Fruit fly (Drosophila melanogaster): Measurements from ENCODE around the gene CycJ.
A peak's percentile ranks its signal among the peaks of the same experiment; 100 is the strongest.

CycJ gene

dm6 chr3L:3450410-3450809 is 15.8 kb upstream of the CycJ start (continued):
- TF ChIP-seq p53 (GFP tag; optimal IDR thresholded peaks at IDR 0.05) (no peak), stwl (tag; optimal IDR thresholded peaks at IDR 0.05) (no peak), insv (GFP tag; optimal IDR thresholded peaks at IDR 0.05) (no peak), bcd (GFP tag; optimal IDR thresholded peaks at IDR 0.05) (no peak), CG6854 (GFP tag; optimal IDR thresholded peaks at IDR 0.05) (no peak), Ravus (GFP tag; IDR thresholded peaks at IDR 0.05) (no peak), Doc2 (GFP tag; IDR thresholded peaks at IDR 0.05) (no peak), her (GFP tag; optimal IDR thresholded peaks at IDR 0.05) (no peak), sens-2 (GFP tag; IDR thresholded peaks at IDR 0.05) (no peak), CG7556 (GFP tag; optimal IDR thresholded peaks at IDR 0.05) (peak; percentile 54), Opbp (GFP tag; IDR thresholded peaks at IDR 0.05; ENCODE audit: partially characterized antibody) (no peak), chinmo (GFP tag; IDR thresholded peaks at IDR 0.05; ENCODE audit: partially characterized antibody) (no peak), CG13287 (GFP tag; IDR thresholded peaks at IDR 0.05; ENCODE audit: partially characterized antibody) (no peak), CG15514 (GFP tag; optimal IDR thresholded peaks at IDR 0.05) (no peak), Lpt (GFP tag; optimal IDR thresholded peaks at IDR 0.05) (no peak), ems (GFP tag; optimal IDR thresholded peaks at IDR 0.05) (peak; percentile 19), Hr78 (GFP tag; optimal IDR thresholded peaks at IDR 0.05) (no peak), CG12104 (GFP tag; optimal IDR thresholded peaks at IDR 0.05) (no peak), cg (GFP tag; optimal IDR thresholded peaks at IDR 0.05) (peak; percentile 1), hb (GFP tag; IDR thresholded peaks at IDR 0.05; ENCODE audit: partially characterized antibody) (no peak), CG8359 (GFP tag; optimal IDR thresholded peaks at IDR 0.05; ENCODE audit: borderline replicate concordance) (no peak), sr (GFP tag; IDR thresholded peaks at IDR 0.05) (no peak), disco-r (GFP tag; optimal IDR thresholded peaks at IDR 0.05) (no peak), CG6689 (GFP tag; IDR thresholded peaks at IDR 0.05) (no peak), gce (GFP tag; IDR thresholded peaks at IDR 0.05) (no peak), CG14667 (GFP tag; IDR thresholded peaks at IDR 0.05) (no peak), dan (GFP tag; IDR thresholded peaks at IDR 0.05) (no peak), pros (GFP tag; optimal IDR thresholded peaks at IDR 0.05) (no peak), Optix (GFP tag; IDR thresholded peaks at IDR 0.05) (no peak), dpn (GFP tag; optimal IDR thresholded peaks at IDR 0.05) (peak; percentile 23 to 42), h (optimal IDR thresholded peaks at IDR 0.05) (no peak), Hr3 (GFP tag; optimal IDR thresholded peaks at IDR 0.05) (peak; percentile 34), CG11695 (GFP tag; IDR thresholded peaks at IDR 0.05) (no peak), onecut (GFP tag; IDR thresholded peaks at IDR 0.05) (no peak), pb (GFP tag; optimal IDR thresholded peaks at IDR 0.05) (no peak), CG10431 (GFP tag; optimal IDR thresholded peaks at IDR 0.05) (no peak), CG2712 (tag; optimal IDR thresholded peaks at IDR 0.05) (peak; percentile 42), CkIIα-i1 (GFP tag; IDR thresholded peaks at IDR 0.05) (no peak), CG1603 (tag; optimal IDR thresholded peaks at IDR 0.05) (no peak), Asciz (GFP tag; optimal IDR thresholded peaks at IDR 0.05) (no peak), CG16815 (GFP tag; optimal IDR thresholded peaks at IDR 0.05) (no peak), ind (GFP tag; optimal IDR thresholded peaks at IDR 0.05) (no peak), CG17829 (tag; optimal IDR thresholded peaks at IDR 0.05) (no peak), bab2 (GFP tag; optimal IDR thresholded peaks at IDR 0.05) (no peak), CG7987 (GFP tag; optimal IDR thresholded peaks at IDR 0.05) (no peak), CG9932 (GFP tag; IDR thresholded peaks at IDR 0.05) (peak; percentile 46), CG7963 (GFP tag; IDR thresholded peaks at IDR 0.05; ENCODE audit: partially characterized antibody) (no peak), NC2α (GFP tag; optimal IDR thresholded peaks at IDR 0.05) (no peak), CG12299 (tag; optimal IDR thresholded peaks at IDR 0.05) (no peak), ash1 (GFP tag; optimal IDR thresholded peaks at IDR 0.05) (no peak), pan (optimal IDR thresholded peaks at IDR 0.05) (peak in 1 of 2 experiments; percentile 33), pan (GFP tag; optimal IDR thresholded peaks at IDR 0.05 in 1 of 2, IDR thresholded peaks at IDR 0.05 in 1 of 2) (no peak)
